Worm (Caenorhabditis elegans) whole organism, L2 larva: ENCODE measurements around the gene clec-255.

Experiments used
- C34F6.9 ChIP-seq: fragments of 150-350 bp; optimal IDR thresholded peaks from 2 replicates; lab custom pipeline; 2014; ENCODE audit warnings: missing biosample characterization, missing genetic modification characterization
- F13H6.1 ChIP-seq: sonication (generic microtip); optimal IDR thresholded peaks from 2 replicates; lab custom pipeline; 2016; ENCODE audit warnings: missing genetic modification characterization, missing compliant biosample characterization
- R02D3.7 ChIP-seq: fragments of 150-350 bp; optimal IDR thresholded peaks from 2 replicates; lab custom pipeline; 2014; ENCODE audit warnings: missing biosample characterization, missing genetic modification characterization
- ZK546.5 ChIP-seq: sonication (generic microtip); optimal IDR thresholded peaks from 2 replicates; lab custom pipeline; 2017; ENCODE audit warnings: missing biosample characterization, missing genetic modification characterization
- aly-2 ChIP-seq: fragments of 150-350 bp; optimal IDR thresholded peaks from 2 replicates; lab custom pipeline; 2014; ENCODE audit warnings: missing biosample characterization, missing genetic modification characterization
- blmp-1 ChIP-seq: sonication (generic microtip); optimal IDR thresholded peaks from 2 replicates; lab custom pipeline; 2017; ENCODE audit warnings: missing genetic modification characterization, mild to moderate bottlenecking, missing compliant biosample characterization, antibody characterized with exemption, moderate library complexity; ENCODE audit not compliant: insufficient read depth
- ceh-82 ChIP-seq: fragments of 150-350 bp; optimal IDR thresholded peaks from 2 replicates; lab custom pipeline; 2014; ENCODE audit warnings: missing biosample characterization, missing genetic modification characterization
- crh-2 ChIP-seq: sonication (generic microtip); optimal IDR thresholded peaks from 2 replicates; lab custom pipeline; 2017; ENCODE audit warnings: missing biosample characterization, missing genetic modification characterization
- dmd-4 ChIP-seq: sonication (generic microtip); optimal IDR thresholded peaks from 2 replicates; lab custom pipeline; 2017; ENCODE audit warnings: missing biosample characterization, missing genetic modification characterization
- elt-1 ChIP-seq: fragments of 150-350 bp; optimal IDR thresholded peaks from 2 replicates; lab custom pipeline; 2014; ENCODE audit warnings: missing biosample characterization, missing genetic modification characterization
- fos-1 ChIP-seq: fragments of 150-350 bp; optimal IDR thresholded peaks from 2 replicates; lab custom pipeline; 2014; ENCODE audit warnings: missing biosample characterization, missing genetic modification characterization
- lin-39 ChIP-seq: fragments of 150-350 bp; optimal IDR thresholded peaks from 2 replicates; lab custom pipeline; 2014; ENCODE audit warnings: missing biosample characterization, missing genetic modification reagents, missing genetic modification characterization
- mab-5 ChIP-seq: fragments of 150-350 bp; optimal IDR thresholded peaks from 2 replicates; lab custom pipeline; 2014; ENCODE audit warnings: missing biosample characterization, missing genetic modification characterization
- mbf-1 ChIP-seq: sonication (generic microtip); optimal IDR thresholded peaks from 2 replicates; lab custom pipeline; 2017; ENCODE audit warnings: missing biosample characterization, missing genetic modification characterization
- mdl-1 ChIP-seq, 2 experiments: fragments of 150-350 bp in 1 of 2; sonication (generic microtip) in 1 of 2; optimal IDR thresholded peaks; 2 replicates each; lab custom pipeline; 2017; ENCODE audit warnings: missing biosample characterization in 2 of 2, missing genetic modification characterization in 2 of 2
- nhr-12 ChIP-seq: fragments of 150-350 bp; optimal IDR thresholded peaks from 2 replicates; lab custom pipeline; 2014; ENCODE audit warnings: missing biosample characterization, missing genetic modification characterization
- nhr-23 ChIP-seq: fragments of 150-350 bp; optimal IDR thresholded peaks from 2 replicates; lab custom pipeline; 2014; ENCODE audit warnings: missing biosample characterization, missing genetic modification reagents, missing genetic modification characterization
- nhr-237 ChIP-seq: fragments of 150-350 bp; optimal IDR thresholded peaks from 2 replicates; lab custom pipeline; 2014; ENCODE audit warnings: missing biosample characterization, missing genetic modification characterization
- nhr-6 ChIP-seq: fragments of 150-350 bp; optimal IDR thresholded peaks from 2 replicates; lab custom pipeline; 2014; ENCODE audit warnings: missing biosample characterization, missing genetic modification characterization
- peb-1 ChIP-seq: fragments of 150-350 bp; optimal IDR thresholded peaks from 2 replicates; lab custom pipeline; 2014; ENCODE audit warnings: missing biosample characterization, missing genetic modification characterization
- sem-4 ChIP-seq: fragments of 150-350 bp; optimal IDR thresholded peaks from 2 replicates; lab custom pipeline; 2014; ENCODE audit warnings: missing biosample characterization, missing genetic modification reagents, missing genetic modification characterization
- skn-1 ChIP-seq: sonication (generic microtip); optimal IDR thresholded peaks from 2 replicates; lab custom pipeline; 2017; ENCODE audit warnings: missing biosample characterization, missing genetic modification characterization
- sma-9 ChIP-seq, 2 experiments: fragments of 150-350 bp in 1 of 2; sonication (generic microtip) in 1 of 2; optimal IDR thresholded peaks; 2 replicates each; lab custom pipeline; 2014 to 2016; ENCODE audit warnings: missing genetic modification characterization in 2 of 2, mild to moderate bottlenecking in 1 of 2, missing biosample characterization in 1 of 2, missing compliant biosample characterization in 1 of 2, missing genetic modification reagents in 1 of 2, moderate library complexity in 1 of 2
- unc-39 ChIP-seq: fragments of 150-350 bp; optimal IDR thresholded peaks from 2 replicates; lab custom pipeline; 2014; ENCODE audit warnings: missing biosample characterization, missing genetic modification characterization
- unc-55 ChIP-seq: fragments of 150-350 bp; sonication (generic microtip); optimal IDR thresholded peaks from 3 replicates; lab custom pipeline; 2014; ENCODE audit warnings: missing biosample characterization, missing genetic modification reagents, missing genetic modification characterization
- zag-1 ChIP-seq: fragments of 150-350 bp; optimal IDR thresholded peaks from 2 replicates; lab custom pipeline; 2014; ENCODE audit warnings: missing biosample characterization, missing genetic modification characterization
- ztf-1 ChIP-seq: fragments of 200-800 bp; sonication (Bioruptor generic); conservative IDR thresholded peaks from 2 replicates; pipeline ENCODE4 v1.3.6; 2022; ENCODE audit warnings: missing genetic modification characterization, missing compliant biosample characterization
- ztf-11 ChIP-seq: sonication (generic microtip); optimal IDR thresholded peaks from 2 replicates; lab custom pipeline; 2017; ENCODE audit warnings: missing biosample characterization, missing genetic modification characterization
- ztf-4 ChIP-seq: fragments of 150-350 bp; optimal IDR thresholded peaks from 2 replicates; lab custom pipeline; 2014; ENCODE audit warnings: missing biosample characterization, missing genetic modification characterization

The clec-255 gene

ce11 chrV:18806409-18806808 is 35.9 kb upstream of the clec-255 start, which contains the start of gene sri-10:
Gene sri-10, minus strand, starts transcription at chrV:18806509.
- TF ChIP-seq nhr-6 (tag; lab: Kevin White, UChicago) (no peak), mab-5 (tag; lab: Kevin White, UChicago) (no peak), aly-2 (no peak), unc-55 (GFP tag; lab: Kevin White, UChicago) (no peak), sma-9 (GFP tag; optimal IDR thresholded peaks at IDR 0.05; lab: Kevin White, UChicago) (no peak), sma-9 (tag; optimal IDR thresholded peaks at IDR 0.05; lab: Kevin White, UChicago) (no peak), elt-1 (tag; lab: Kevin White, UChicago) (no peak), dmd-4 (tag; lab: Kevin White, UChicago) (no peak), mdl-1 (tag; optimal IDR thresholded peaks at IDR 0.05; lab: Kevin White, UChicago) (no peak), ztf-1 (GFP tag; lab: Robert Waterston, UW) (no peak), unc-39 (tag; lab: Kevin White, UChicago) (no peak), ztf-11 (tag; lab: Kevin White, UChicago) (no peak)

ce11 chrV:18803260-18803659 is 32.7 kb upstream of the clec-255 start, which contains the start of gene C54E10.10:
Gene C54E10.10, minus strand, starts transcription at chrV:18803360.
- TF ChIP-seq fos-1 (tag; lab: Kevin White, UChicago) (no peak), blmp-1 (tag; lab: Kevin White, UChicago) (no peak), ceh-82 (no peak), ZK546.5 (tag; lab: Kevin White, UChicago) (no peak), F13H6.1 (tag; lab: Kevin White, UChicago) (no peak), dmd-4 (tag; lab: Kevin White, UChicago) (no peak), peb-1 (tag; lab: Kevin White, UChicago) (no peak), zag-1 (tag; lab: Kevin White, UChicago) (no peak), nhr-237 (tag; lab: Kevin White, UChicago) (no peak), lin-39 (tag; lab: Kevin White, UChicago) (no peak), nhr-12 (tag; lab: Kevin White, UChicago) (no peak), crh-2 (tag; lab: Kevin White, UChicago) (no peak), nhr-23 (no peak)

DNA sequence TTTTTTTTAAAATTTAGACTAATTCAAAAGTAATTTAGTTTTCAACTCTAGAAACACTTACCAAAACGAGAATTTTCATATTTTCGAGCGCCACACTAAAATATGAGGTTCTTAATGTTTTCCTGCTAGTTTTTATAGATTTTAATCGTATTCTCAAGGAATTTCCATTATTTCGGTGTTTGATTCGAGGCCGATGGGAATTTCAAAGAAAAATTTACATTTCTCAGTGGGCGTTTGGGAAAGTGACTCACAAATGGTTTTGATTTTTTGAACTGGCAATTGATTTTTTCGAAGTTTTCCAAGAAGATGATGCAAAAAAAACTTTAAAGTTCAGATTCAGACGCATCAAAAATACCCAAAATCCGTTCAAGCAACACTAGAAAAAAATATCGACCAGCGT is 31.6 kb upstream of the clec-255 start, which contains the start of gene C54E10.11:
Gene C54E10.11 (minus strand): TSS at position 101 of the 400 bp plus-strand sequence.
- no peak for TF ChIP-seq crh-2 (tag; lab: Kevin White, UChicago)
- no peak for TF ChIP-seq dmd-4 (tag; lab: Kevin White, UChicago)
- TF ChIP-seq sem-4 (tag; lab: Kevin White, UChicago): no peak
- no peak for TF ChIP-seq C34F6.9 (tag; lab: Kevin White, UChicago)

- TF ChIP-seq fos-1 (tag; lab: Kevin White, UChicago) (peak; percentile 81), ceh-82 (no peak)
Measured at ce11 chrV:18800811-18801210, 30.3 kb upstream of the clec-255 start, which contains the start of gene nhr-170. Gene nhr-170, minus strand, starts transcription at chrV:18800826.

DNA sequence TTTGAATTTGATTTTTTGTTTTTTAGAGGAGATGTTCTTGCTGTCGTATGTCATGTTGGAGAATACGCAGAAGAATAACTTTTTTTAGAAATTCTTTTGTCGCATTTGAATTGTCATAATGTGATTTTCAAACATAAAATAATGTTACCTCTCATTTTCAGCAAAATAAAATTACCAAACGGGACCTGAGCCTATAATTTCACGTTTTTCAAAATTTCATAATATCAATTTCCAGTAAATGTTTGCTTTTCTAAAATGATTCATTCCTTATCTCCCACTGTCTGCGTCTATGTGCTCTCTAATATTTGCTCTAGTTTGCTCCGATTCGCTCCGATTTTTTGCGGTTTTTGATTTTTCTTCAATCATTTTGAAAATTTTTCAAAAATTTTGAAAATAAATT is 20.1 kb upstream of the clec-255 start, which contains the start of gene nhr-231:
Gene nhr-231 (plus strand): TSS at position 301 of the 400 bp plus-strand sequence.
- TF ChIP-seq nhr-23 (no peak), peb-1 (tag; lab: Kevin White, UChicago) (no peak), fos-1 (tag; lab: Kevin White, UChicago) (peak; percentile 34), R02D3.7 (tag; lab: Kevin White, UChicago) (no peak), blmp-1 (tag; lab: Kevin White, UChicago) (no peak), mbf-1 (no peak)

DNA sequence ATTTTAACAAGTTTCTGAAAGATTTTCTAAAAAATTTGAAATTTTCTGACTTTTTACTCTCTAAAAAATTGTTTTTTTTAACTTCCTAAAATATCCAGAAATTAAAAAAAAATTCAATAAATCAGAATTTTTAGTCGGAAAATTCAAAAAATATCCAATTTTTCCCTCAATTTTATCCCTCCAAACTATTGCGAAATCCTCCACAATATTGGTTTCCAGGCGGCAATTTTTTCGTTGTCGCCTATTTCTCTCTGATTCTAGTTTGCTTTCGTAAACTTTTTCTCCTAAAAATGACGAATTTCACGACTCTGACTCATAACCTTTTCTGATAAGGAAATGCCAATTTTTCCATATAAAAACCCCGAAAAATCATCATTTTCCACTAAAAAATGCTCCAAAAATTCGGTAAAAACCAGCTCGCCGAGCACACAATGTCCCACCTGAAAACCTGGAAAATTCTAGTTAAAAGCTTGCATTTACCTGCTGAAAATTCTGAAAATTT is 16.9 kb upstream of the clec-255 start, which contains the start of gene Y17D7B.2:
Gene Y17D7B.2 (plus strand): TSS at position 323 of the 502 bp plus-strand sequence.
- TF ChIP-seq mbf-1 (no peak), C34F6.9 (tag; lab: Kevin White, UChicago) (no peak), nhr-23 (no peak), skn-1 (tag; lab: Kevin White, UChicago) (no peak), ztf-4 (no peak), ZK546.5 (tag; lab: Kevin White, UChicago) (no peak), fos-1 (tag; lab: Kevin White, UChicago) (peak; percentile 73)
- TF ChIP-seq, all 48 proteins: peak for 1
